Fruit fly (Drosophila melanogaster) whole organism, adult: Measurements from ENCODE around the gene Osi14.

Experiments used
- CG7045 ChIP-seq: fragments of 200-800 bp; sonication (Bioruptor generic); optimal IDR thresholded peaks from 2 replicates; lab custom pipeline; 2017; ENCODE audit warnings: missing biosample characterization, mild to moderate bottlenecking, missing genetic modification characterization
- Crg-1 ChIP-seq: fragments of 200-800 bp; sonication (Bioruptor generic); optimal IDR thresholded peaks from 2 replicates; lab custom pipeline; 2016; ENCODE audit warnings: missing biosample characterization, missing genetic modification characterization
- Mnt ChIP-seq: fragments of 200-800 bp; sonication (Bioruptor generic); optimal IDR thresholded peaks from 2 replicates; lab custom pipeline; 2016; ENCODE audit warnings: missing biosample characterization, mild to moderate bottlenecking, missing genetic modification characterization
- pad ChIP-seq: fragments of 200-800 bp; sonication (Bioruptor generic); optimal IDR thresholded peaks from 3 replicates; lab custom pipeline; 2017; ENCODE audit warnings: missing biosample characterization, missing genetic modification characterization, mild to moderate bottlenecking, moderate library complexity, missing genetic modification reagents

dm6 chr3R:6348943-6349342, 50.0 kb downstream of the Osi14 start, which contains the start of gene Hr83:
- TF ChIP-seq Crg-1 (no peak), CG7045 (GFP tag; lab: Kevin White, UChicago) (no peak), pad (GFP tag; lab: Kevin White, UChicago) (no peak), Mnt (GFP tag; lab: Kevin White, UChicago) (no peak)
